Fruit fly (Drosophila melanogaster) whole organism: ENCODE measurements around the gene CG15375.

ENCODE experiments used
- CG8478 ChIP-seq: fragments of >200 bp; optimal IDR thresholded peaks from 2 replicates; lab custom pipeline; 2018; ENCODE audit warnings: inconsistent platforms
- Dll ChIP-seq: fragments of >200 bp; optimal IDR thresholded peaks from 2 replicates; lab custom pipeline; 2017
- EcR ChIP-seq, 2 experiments: fragments of >200 bp; optimal IDR thresholded peaks; 2 replicates each; lab custom pipeline; 2017; ENCODE audit warnings: missing biosample characterization in 2 of 2, missing genetic modification characterization in 2 of 2, missing genetic modification reagents in 2 of 2
- pan ChIP-seq: fragments of >200 bp; optimal IDR thresholded peaks from 2 replicates; lab custom pipeline; 2017
- psq ChIP-seq: fragments of >200 bp; optimal IDR thresholded peaks from 2 replicates; lab custom pipeline; 2017
- usp ChIP-seq: fragments of >200 bp; optimal IDR thresholded peaks from 2 replicates; lab custom pipeline; 2017; ENCODE audit warnings: missing biosample characterization, missing genetic modification characterization, mixed read lengths

Gene CG15375

dm6 chrX:4100824-4101368, at the start of gene CG15375, which contains the start of gene Cmtr1:
Gene CG15375 (plus strand): TSS chrX:4101318.
Gene Cmtr1 (minus strand): TSS chrX:4101031.
- no peak for TF ChIP-seq CG8478 (lab: Kevin White, UChicago)
- TF ChIP-seq EcR (GFP tag; optimal IDR thresholded peaks at IDR 0.05; lab: Kevin White, UChicago) = no peak
- no peak for TF ChIP-seq usp (GFP tag; lab: Kevin White, UChicago)

- no peak for TF ChIP-seq CG8478 (lab: Kevin White, UChicago)
- TF ChIP-seq pan (lab: Kevin White, UChicago) = no peak
- TF ChIP-seq Dll = no peak
- no peak for TF ChIP-seq EcR (GFP tag; optimal IDR thresholded peaks at IDR 0.05; lab: Kevin White, UChicago)
- no peak for TF ChIP-seq usp (GFP tag; lab: Kevin White, UChicago)
- TF ChIP-seq psq (lab: Kevin White, UChicago) = no peak
Measured at dm6 chrX:4061502-4061901, 39.6 kb upstream of the CG15375 start.

- TF ChIP-seq EcR (GFP tag; optimal IDR thresholded peaks at IDR 0.05; lab: Kevin White, UChicago) (no peak), Dll (no peak), psq (lab: Kevin White, UChicago) (no peak), CG8478 (lab: Kevin White, UChicago) (no peak), pan (lab: Kevin White, UChicago) (no peak), usp (GFP tag; lab: Kevin White, UChicago) (no peak)
Measured at dm6 chrX:4075430-4075829, 25.7 kb upstream of the CG15375 start, which contains the start of gene CG43689. Gene CG43689 (plus strand): TSS chrX:4075743.

- TF ChIP-seq pan (lab: Kevin White, UChicago) = no peak
- no peak for TF ChIP-seq EcR (GFP tag; optimal IDR thresholded peaks at IDR 0.05; lab: Kevin White, UChicago)
- TF ChIP-seq psq (lab: Kevin White, UChicago) = no peak
- no peak for TF ChIP-seq usp (GFP tag; lab: Kevin White, UChicago)
- TF ChIP-seq CG8478 (lab: Kevin White, UChicago) = no peak
- no peak for TF ChIP-seq Dll
Measured at dm6 chrX:4089012-4089649, 12.0 kb upstream of the CG15375 start.

dm6 chrX:4104132-4104531, 3.0 kb downstream of the CG15375 start, which contains the start of the genes Xpac and brn:
Gene Xpac (minus strand): TSS chrX:4104197.
Gene brn (plus strand): TSS chrX:4104342.
- no peak for TF ChIP-seq EcR (GFP tag; optimal IDR thresholded peaks at IDR 0.05; lab: Kevin White, UChicago)
- TF ChIP-seq psq (lab: Kevin White, UChicago) = no peak
- TF ChIP-seq pan (lab: Kevin White, UChicago) = no peak
- no peak for TF ChIP-seq CG8478 (lab: Kevin White, UChicago)
- no peak for TF ChIP-seq Dll
- TF ChIP-seq usp (GFP tag; lab: Kevin White, UChicago) = no peak

- TF ChIP-seq Dll = no peak
Measured at dm6 chrX:4105830-4106233, 4.7 kb downstream of the CG15375 start, which contains the start of gene cib. Gene cib (plus strand): TSS chrX:4106113.

dm6 chrX:4106240-4106639, 5.1 kb downstream of the CG15375 start:
- no peak for TF ChIP-seq EcR (GFP tag; optimal IDR thresholded peaks at IDR 0.05; lab: Kevin White, UChicago)
- no peak for TF ChIP-seq CG8478 (lab: Kevin White, UChicago)
- TF ChIP-seq pan (lab: Kevin White, UChicago) = no peak
- TF ChIP-seq Dll = no peak
- no peak for TF ChIP-seq psq (lab: Kevin White, UChicago)
- TF ChIP-seq usp (GFP tag; lab: Kevin White, UChicago) = no peak

dm6 chrX:4106756-4107155, 5.6 kb downstream of the CG15375 start:
- TF ChIP-seq Dll = no peak
- no peak for TF ChIP-seq CG8478 (lab: Kevin White, UChicago)

dm6 chrX:4107261-4108113, 6.4 kb downstream of the CG15375 start:
- TF ChIP-seq Dll = no peak

dm6 chrX:4108114-4108439, 7.0 kb downstream of the CG15375 start:
- TF ChIP-seq usp (GFP tag; lab: Kevin White, UChicago) (no peak), psq (lab: Kevin White, UChicago) (no peak)

dm6 chrX:4108612-4109173, 7.6 kb downstream of the CG15375 start:
- no peak for TF ChIP-seq usp (GFP tag; lab: Kevin White, UChicago)
- no peak for TF ChIP-seq psq (lab: Kevin White, UChicago)
- TF ChIP-seq EcR (GFP tag; optimal IDR thresholded peaks at IDR 0.05; lab: Kevin White, UChicago) = no peak
- no peak for TF ChIP-seq pan (lab: Kevin White, UChicago)
- TF ChIP-seq Dll = no peak
- no peak for TF ChIP-seq CG8478 (lab: Kevin White, UChicago)

dm6 chrX:4113698-4114216, 12.6 kb downstream of the CG15375 start, which contains the start of the genes dgt4 and Nsun2:
Gene dgt4 (plus strand): TSS chrX:4113701.
Gene Nsun2 (minus strand): TSS chrX:4113734.
- no peak for TF ChIP-seq CG8478 (lab: Kevin White, UChicago)
- TF ChIP-seq EcR (GFP tag; optimal IDR thresholded peaks at IDR 0.05; lab: Kevin White, UChicago) = no peak
- TF ChIP-seq usp (GFP tag; lab: Kevin White, UChicago) = no peak
- no peak for TF ChIP-seq psq (lab: Kevin White, UChicago)
- TF ChIP-seq Dll = no peak
- no peak for TF ChIP-seq pan (lab: Kevin White, UChicago)
